Fruit fly (Drosophila melanogaster) whole organism, adult: Measurements from ENCODE around the gene Shc.

ENCODE experiments used
- CG11617 ChIP-seq: fragments of 200-800 bp; sonication (Bioruptor generic); optimal IDR thresholded peaks from 2 replicates; lab custom pipeline; 2017; ENCODE audit warnings: mild to moderate bottlenecking, missing biosample characterization, missing genetic modification reagents, missing genetic modification characterization
- CG1620 ChIP-seq: fragments of 200-800 bp; sonication (Bioruptor generic); optimal IDR thresholded peaks from 2 replicates; lab custom pipeline; 2016; ENCODE audit warnings: missing biosample characterization, missing genetic modification characterization
- Hr96 ChIP-seq: fragments of 200-800 bp; sonication (Bioruptor generic); optimal IDR thresholded peaks from 2 replicates; lab custom pipeline; 2016; ENCODE audit warnings: missing biosample characterization, missing genetic modification characterization
- Mnt ChIP-seq: fragments of 200-800 bp; sonication (Bioruptor generic); optimal IDR thresholded peaks from 2 replicates; lab custom pipeline; 2016; ENCODE audit warnings: missing biosample characterization, mild to moderate bottlenecking, missing genetic modification characterization
- bab1 ChIP-seq: fragments of 200-800 bp; sonication (Bioruptor generic); optimal IDR thresholded peaks from 3 replicates; lab custom pipeline; 2019; ENCODE audit warnings: missing biosample characterization, mild to moderate bottlenecking, missing genetic modification characterization, moderate library complexity

dm6 chr3L:9399013-9399750 lies 27.6 kb upstream of the Shc start, which contains the start of gene CG4080:
- TF ChIP-seq CG11617 (GFP tag; lab: Kevin White, UChicago): peak; percentile 76
- TF ChIP-seq Mnt (GFP tag; lab: Kevin White, UChicago): peak; percentile 63
- no peak for TF ChIP-seq Hr96 (GFP tag; lab: Kevin White, UChicago)
- TF ChIP-seq CG1620 (GFP tag; lab: Kevin White, UChicago): peak; percentile 49
- peak; percentile 42 for TF ChIP-seq bab1 (GFP tag; lab: Kevin White, UChicago)
